Fruit fly (Drosophila melanogaster): Measurements from ENCODE around the gene CG14147.

- no peak for TF ChIP-seq Ets21C (GFP tag; optimal IDR thresholded peaks at IDR 0.05)
- no peak for TF ChIP-seq CG3032 (tag; optimal IDR thresholded peaks at IDR 0.05)
These were observed 34.3 kb upstream of the CG14147 start for dm6 chr3L:10938108-10938507.

Data from whole organism, prepupa.